Fruit fly (Drosophila melanogaster): ENCODE results near the gene spn-A.

Gene spn-A

dm6 chr3R:30046029-30047001, 9.5 kb downstream of the spn-A start, which contains the start of the genes RpL32 and CG7943 (continued):
- TF ChIP-seq CG17802 (tag; optimal IDR thresholded peaks at IDR 0.05) (peak; percentile 84), Meics (GFP tag; optimal IDR thresholded peaks at IDR 0.05) (peak; percentile 97), row (GFP tag; IDR thresholded peaks at IDR 0.05) (peak; percentile 96), cas (GFP tag; IDR thresholded peaks at IDR 0.05) (peak; percentile 92), hth (optimal IDR thresholded peaks at IDR 0.05) (no peak), CG12299 (tag; optimal IDR thresholded peaks at IDR 0.05) (peak; percentile 84), ase (GFP tag; IDR thresholded peaks at IDR 0.05) (peak; percentile 94), zfh1 (GFP tag; IDR thresholded peaks at IDR 0.05) (peak; percentile 96), repo (GFP tag; optimal IDR thresholded peaks at IDR 0.05) (peak; percentile 96), bab2 (GFP tag; optimal IDR thresholded peaks at IDR 0.05) (peak; percentile 98), twi (tag; optimal IDR thresholded peaks at IDR 0.05) (peak; percentile 70), CG5180 (GFP tag; optimal IDR thresholded peaks at IDR 0.05) (peak; percentile 72), mld (GFP tag; IDR thresholded peaks at IDR 0.05; ENCODE audit: partially characterized antibody) (peak; percentile 100), al (GFP tag; IDR thresholded peaks at IDR 0.05) (peak; percentile 95), Taf1 (GFP tag; IDR thresholded peaks at IDR 0.05) (peak; percentile 92), CG10959 (GFP tag; IDR thresholded peaks at IDR 0.05) (peak; percentile 91), ab (GFP tag; optimal IDR thresholded peaks at IDR 0.05) (peak; percentile 79), dmrt11E (tag; optimal IDR thresholded peaks at IDR 0.05) (peak; percentile 79), Atf3 (GFP tag; optimal IDR thresholded peaks at IDR 0.05) (peak; percentile 89), CG1792 (GFP tag; optimal IDR thresholded peaks at IDR 0.05) (peak; percentile 91), Ets97D (GFP tag; optimal IDR thresholded peaks at IDR 0.05) (peak; percentile 99), Lpt (GFP tag; optimal IDR thresholded peaks at IDR 0.05) (no peak), onecut (GFP tag; IDR thresholded peaks at IDR 0.05) (peak; percentile 90), slbo (GFP tag; IDR thresholded peaks at IDR 0.05) (peak; percentile 95), CG32532 (GFP tag; IDR thresholded peaks at IDR 0.05) (peak; percentile 96), CG3995 (GFP tag; optimal IDR thresholded peaks at IDR 0.05) (peak; percentile 85), CG13775 (GFP tag; optimal IDR thresholded peaks at IDR 0.05) (peak; percentile 98), Abd-B (GFP tag; optimal IDR thresholded peaks at IDR 0.05) (peak; percentile 83), cato (GFP tag; optimal IDR thresholded peaks at IDR 0.05; ENCODE audit: borderline replicate concordance) (peak; percentile 74), Pdp1 (GFP tag; optimal IDR thresholded peaks at IDR 0.05) (peak; percentile 98 to 99), CG11093 (GFP tag; IDR thresholded peaks at IDR 0.05) (peak; percentile 87), seq (GFP tag; IDR thresholded peaks at IDR 0.05) (peak; percentile 95), Dp (GFP tag; optimal IDR thresholded peaks at IDR 0.05) (peak; percentile 78), CG15696 (tag; optimal IDR thresholded peaks at IDR 0.05) (peak; percentile 81), Sox100B (GFP tag; optimal IDR thresholded peaks at IDR 0.05) (peak; percentile 92), fd96Cb (tag; optimal IDR thresholded peaks at IDR 0.05) (peak; percentile 88), MTF-1 (GFP tag; optimal IDR thresholded peaks at IDR 0.05; ENCODE audit: borderline replicate concordance) (peak; percentile 92), CG11695 (GFP tag; IDR thresholded peaks at IDR 0.05) (peak; percentile 94), so (GFP tag; IDR thresholded peaks at IDR 0.05) (peak; percentile 98), GATAe (GFP tag; conservative IDR thresholded peaks at IDR 0.05) (peak; percentile 80), Hr3 (GFP tag; optimal IDR thresholded peaks at IDR 0.05) (peak; percentile 89), CG12942 (GFP tag; optimal IDR thresholded peaks at IDR 0.05) (peak; percentile 78), crol (GFP tag; IDR thresholded peaks at IDR 0.05) (peak; percentile 55; the same call in 1 of the 2 replicates), CG3847 (GFP tag; IDR thresholded peaks at IDR 0.05) (peak; percentile 95), CG10274 (GFP tag; optimal IDR thresholded peaks at IDR 0.05) (peak; percentile 87), CG6813 (GFP tag; optimal IDR thresholded peaks at IDR 0.05) (peak; percentile 93), Sry-δ (GFP tag; optimal IDR thresholded peaks at IDR 0.05) (peak; percentile 100), CG11456 (GFP tag; IDR thresholded peaks at IDR 0.05) (peak; percentile 96), caup (GFP tag; optimal IDR thresholded peaks at IDR 0.05; ENCODE audit: severe bottlenecking) (peak; percentile 97)
